Worm (Caenorhabditis elegans): ENCODE data around the gene hpo-36.

Gene hpo-36

DNA sequence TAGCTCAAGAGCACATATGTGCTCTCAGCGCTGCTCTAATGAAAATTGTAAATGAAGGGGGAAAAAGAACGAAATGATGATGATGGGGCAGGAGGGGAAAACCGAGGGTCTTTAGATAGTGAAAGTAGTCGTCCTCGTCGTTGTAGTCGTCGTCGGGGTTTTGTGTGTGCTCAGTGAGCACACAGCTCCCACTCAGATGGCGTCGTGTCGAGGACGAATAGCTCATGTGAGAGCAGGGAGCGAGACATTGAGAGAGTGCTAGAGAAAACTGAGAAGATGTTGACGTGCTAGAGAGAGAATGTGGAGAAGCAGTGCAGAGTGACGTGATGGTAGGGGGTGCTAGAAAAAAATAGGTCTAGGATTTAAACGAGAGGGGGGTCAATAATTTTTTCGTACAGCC lies 21.5 kb downstream of the hpo-36 start (continued):
- TF ChIP-seq lin-38 (GFP tag; IDR thresholded peaks at IDR 0.05) (no peak), ceh-62 (tag; optimal IDR thresholded peaks at IDR 0.05) (no peak), ceh-82 (tag; optimal IDR thresholded peaks at IDR 0.05) (no peak), lin-13 (GFP tag; optimal IDR thresholded peaks at IDR 0.05) (no peak), F37D6.2 (tag; optimal IDR thresholded peaks at IDR 0.05) (peak; percentile 26), hif-1 (tag; optimal IDR thresholded peaks at IDR 0.05) (peak in 1 of 2 experiments; percentile 26), unc-62 (GFP tag; optimal IDR thresholded peaks at IDR 0.05 in 1 of 2) (peak in 1 of 2 experiments; percentile 99), unc-62 (tag; optimal IDR thresholded peaks at IDR 0.05) (no peak), dmd-8 (GFP tag; IDR thresholded peaks at IDR 0.05) (no peak), T20F7.1 (GFP tag; optimal IDR thresholded peaks at IDR 0.05) (no peak), ZK337.2 (GFP tag; IDR thresholded peaks at IDR 0.05) (no peak), nhr-10 (tag; optimal IDR thresholded peaks at IDR 0.05) (no peak), nhr-6 (tag; optimal IDR thresholded peaks at IDR 0.05) (no peak), dpl-1 (GFP tag; optimal IDR thresholded peaks at IDR 0.05) (no peak)

DNA sequence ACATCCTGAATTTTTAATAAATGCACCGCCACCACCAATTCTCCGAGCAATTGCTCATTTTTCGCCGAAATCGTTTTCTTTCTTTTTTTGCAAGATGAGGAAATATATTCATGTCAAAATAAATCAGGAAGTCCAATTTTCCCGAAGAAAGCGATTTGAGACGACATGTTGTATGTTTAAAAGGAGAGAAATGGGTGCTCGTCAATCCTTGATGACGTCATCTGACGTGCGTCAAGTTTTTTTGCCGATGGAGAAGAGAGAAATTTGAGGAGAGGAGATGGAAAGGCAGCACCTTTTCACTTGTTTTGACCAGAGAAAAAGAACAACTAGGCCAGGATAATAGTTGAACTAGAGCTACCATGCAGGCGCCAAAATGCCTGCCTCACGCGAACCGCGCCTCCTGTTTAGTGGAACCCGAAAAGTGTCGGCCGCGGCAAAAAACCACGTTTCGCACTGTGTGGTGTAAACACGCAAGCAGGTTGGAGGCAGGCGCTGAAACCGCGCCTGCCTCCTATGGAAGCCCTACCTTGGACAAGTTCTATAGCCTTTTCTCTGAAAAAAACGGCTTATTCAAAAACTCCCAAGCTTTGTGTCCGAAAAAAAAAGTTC lies 22.8 kb downstream of the hpo-36 start:
- TF ChIP-seq vab-7 (GFP tag; IDR thresholded peaks at IDR 0.05) (peak; percentile 43; the same call in 1 of the 2 replicates), nhr-11 (tag; optimal IDR thresholded peaks at IDR 0.05) (peak; percentile 44), hlh-30 (tag; optimal IDR thresholded peaks at IDR 0.05; ENCODE audit: insufficient read depth) (peak; percentile 18), lim-7 (GFP tag; IDR thresholded peaks at IDR 0.05) (no peak), hif-1 (tag; optimal IDR thresholded peaks at IDR 0.05) (peak in 1 of 2 experiments; percentile 18), cey-2 (tag; optimal IDR thresholded peaks at IDR 0.05; ENCODE audit: borderline replicate concordance, insufficient read depth) (no peak), fkh-10 (GFP tag; optimal IDR thresholded peaks at IDR 0.05) (peak; percentile 84), set-16 (GFP tag; IDR thresholded peaks at IDR 0.05) (0 out of 2 replicates have a peak, but pooled peaks have one; percentile 23), ctbp-1 (GFP tag; IDR thresholded peaks at IDR 0.05) (peak; percentile 87), zfp-3 (GFP tag; conservative IDR thresholded peaks at IDR 0.05) (no peak), lsy-2 (tag; optimal IDR thresholded peaks at IDR 0.05) (peak; percentile 47 to 75), F37D6.2 (tag; optimal IDR thresholded peaks at IDR 0.05) (peak; percentile 34), dmd-6 (GFP tag; IDR thresholded peaks at IDR 0.05) (peak; percentile 39; the same call in 1 of the 2 replicates), mep-1 (tag; optimal IDR thresholded peaks at IDR 0.05) (peak; percentile 71), gei-8 (GFP tag; optimal IDR thresholded peaks at IDR 0.05) (peak; percentile 22), ceh-20 (GFP tag; IDR thresholded peaks at IDR 0.05) (peak; percentile 96), Y48G9A.11 (GFP tag; IDR thresholded peaks at IDR 0.05) (no peak), hmg-1.1 (GFP tag; IDR thresholded peaks at IDR 0.05) (0 out of 2 replicates have a peak, but pooled peaks have one; percentile 11), hlh-11 (tag; optimal IDR thresholded peaks at IDR 0.05) (peak; percentile 48), dve-1 (tag; optimal IDR thresholded peaks at IDR 0.05; ENCODE audit: insufficient read depth) (no peak), lin-39 (tag; optimal IDR thresholded peaks at IDR 0.05) (peak; percentile 26), T26A8.4 (GFP tag; IDR thresholded peaks at IDR 0.05) (no peak; the same call in 1 of the 2 replicates), unc-62 (GFP tag; optimal IDR thresholded peaks at IDR 0.05 in 1 of 2) (peak in 1 of 2 experiments; percentile 99), unc-62 (tag; optimal IDR thresholded peaks at IDR 0.05) (no peak)

DNA sequence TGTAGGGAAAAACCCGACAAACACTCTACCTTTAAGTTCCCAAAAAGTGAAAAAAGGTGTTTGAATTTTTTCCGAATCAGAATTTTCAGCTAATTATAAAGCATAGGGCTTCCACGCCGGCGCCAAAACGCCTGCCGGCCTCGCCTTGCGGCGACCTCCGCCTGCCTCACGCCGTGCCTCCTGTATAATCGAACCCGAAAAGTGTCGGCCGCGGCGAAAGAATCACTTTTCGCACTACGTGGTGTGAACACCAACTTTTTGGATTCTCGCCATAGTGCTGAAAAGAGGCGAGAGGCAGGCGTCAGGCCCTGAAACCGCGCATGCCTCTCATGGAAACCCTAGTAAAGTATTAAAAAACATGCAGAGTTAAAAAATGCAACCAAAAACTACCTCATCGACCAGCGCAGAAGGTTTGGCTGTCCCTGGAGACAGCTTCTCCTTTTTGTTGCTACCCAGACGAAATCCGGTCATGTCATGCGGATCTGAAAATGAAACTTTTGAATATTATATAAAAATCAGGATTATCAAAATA lies 23.6 kb downstream of the hpo-36 start, which contains the start of gene nrsn-1:
TSS of gene nrsn-1 (minus strand) at position 482 of the 532 bp plus-strand sequence.
- TF ChIP-seq ceh-44 (GFP tag; IDR thresholded peaks at IDR 0.05) (no peak), fkh-10 (GFP tag; optimal IDR thresholded peaks at IDR 0.05) (no peak), unc-39 (tag; optimal IDR thresholded peaks at IDR 0.05) (no peak), Y48G9A.11 (GFP tag; IDR thresholded peaks at IDR 0.05) (no peak), ceh-32 (tag; optimal IDR thresholded peaks at IDR 0.05; ENCODE audit: poor library complexity) (no peak), vab-7 (GFP tag; IDR thresholded peaks at IDR 0.05) (no peak), mxl-2 (GFP tag; conservative IDR thresholded peaks at IDR 0.05) (no peak), F26F4.8 (GFP tag; conservative IDR thresholded peaks at IDR 0.05) (no peak), lin-39 (tag; optimal IDR thresholded peaks at IDR 0.05) (no peak), ZK546.5 (tag; optimal IDR thresholded peaks at IDR 0.05) (no peak), nhr-25 (tag; optimal IDR thresholded peaks at IDR 0.05; ENCODE audit: borderline replicate concordance, insufficient read depth) (no peak), nhr-42 (GFP tag; IDR thresholded peaks at IDR 0.05) (peak; percentile 40; the same call in 1 of the 2 replicates), lim-7 (GFP tag; IDR thresholded peaks at IDR 0.05) (no peak), pqm-1 (tag; optimal IDR thresholded peaks at IDR 0.05) (no peak), dmd-9 (GFP tag; IDR thresholded peaks at IDR 0.05) (no peak), nhr-77 (tag; optimal IDR thresholded peaks at IDR 0.05) (no peak), daf-16 (GFP tag; optimal IDR thresholded peaks at IDR 0.05) (no peak), daf-16 (tag; optimal IDR thresholded peaks at IDR 0.05) (no peak), set-16 (GFP tag; IDR thresholded peaks at IDR 0.05) (peak; percentile 76)
